Worm (Caenorhabditis elegans) whole organism, young adult: ENCODE measurements around the gene clec-54.

ENCODE experiments used
- B0019.2 ChIP-seq: fragments of 200-800 bp; sonication (Bioruptor generic); conservative IDR thresholded peaks from 2 replicates; pipeline ENCODE4 v1.3.6; 2022; ENCODE audit warnings: missing genetic modification reagents, missing genetic modification characterization, missing compliant biosample characterization
- B0261.1 ChIP-seq: sonication (generic microtip); optimal IDR thresholded peaks from 2 replicates; lab custom pipeline; 2016; ENCODE audit warnings: mild to moderate bottlenecking, missing genetic modification characterization, moderate library complexity, missing compliant biosample characterization
- B0336.3 ChIP-seq: fragments of 200-800 bp; sonication (Bioruptor generic); IDR thresholded peaks from 2 replicates; pipeline ENCODE4 v1.3.6; 2022; ENCODE audit warnings: missing genetic modification characterization, missing compliant biosample characterization
- C17E4.6 ChIP-seq: fragments of 200-800 bp; sonication (Bioruptor generic); IDR thresholded peaks from 2 replicates; pipeline ENCODE4 v1.3.6; 2022; ENCODE audit warnings: missing genetic modification reagents, missing genetic modification characterization, missing compliant biosample characterization
- F10E7.11 ChIP-seq: sonication (generic microtip); optimal IDR thresholded peaks from 2 replicates; lab custom pipeline; 2017; ENCODE audit warnings: mild to moderate bottlenecking, missing genetic modification characterization, moderate library complexity, missing compliant biosample characterization
- F22D6.2 ChIP-seq: sonication (generic microtip); optimal IDR thresholded peaks from 2 replicates; lab custom pipeline; 2016; ENCODE audit warnings: mild to moderate bottlenecking, missing genetic modification characterization, missing compliant biosample characterization
- F23B12.7 ChIP-seq: sonication (generic microtip); optimal IDR thresholded peaks from 2 replicates; lab custom pipeline; 2017; ENCODE audit warnings: missing genetic modification characterization, mild to moderate bottlenecking, missing compliant biosample characterization, antibody characterized with exemption, moderate library complexity; ENCODE audit not compliant: insufficient read depth
- T07F8.4 ChIP-seq: sonication (generic microtip); optimal IDR thresholded peaks from 2 replicates; lab custom pipeline; 2016; ENCODE audit warnings: mild to moderate bottlenecking, missing genetic modification characterization, moderate library complexity, missing compliant biosample characterization
- Y53G8AR.9 ChIP-seq: fragments of 200-800 bp; sonication (Bioruptor generic); conservative IDR thresholded peaks from 2 replicates; pipeline ENCODE4 v1.3.6; 2022; ENCODE audit warnings: missing genetic modification reagents, missing genetic modification characterization, missing compliant biosample characterization
- Y56A3A.18 ChIP-seq: fragments of 200-800 bp; sonication (Bioruptor generic); IDR thresholded peaks from 2 replicates; pipeline ENCODE4 v1.3.6; 2022; ENCODE audit warnings: missing genetic modification reagents, missing genetic modification characterization, missing compliant biosample characterization
- ama-1 ChIP-seq, 3 experiments: fragments of 150-350 bp in 1 of 3; sonication (generic microtip) in 2 of 3; optimal IDR thresholded peaks; 2 replicates each; lab custom pipeline; 2014 to 2018; ENCODE audit warnings: missing biosample characterization in 2 of 3, missing genetic modification characterization in 2 of 3, missing genetic modification reagents in 2 of 3
- aptf-3 ChIP-seq: fragments of 200-800 bp; sonication (Bioruptor generic); IDR thresholded peaks from 2 replicates; pipeline ENCODE4 v1.3.6; 2022; ENCODE audit warnings: missing genetic modification characterization, missing compliant biosample characterization
- athp-1 ChIP-seq: sonication (generic microtip); optimal IDR thresholded peaks from 2 replicates; lab custom pipeline; 2017; ENCODE audit warnings: mild to moderate bottlenecking, missing genetic modification characterization, missing compliant biosample characterization
- bed-1 ChIP-seq: fragments of 200-800 bp; sonication (Bioruptor generic); IDR thresholded peaks from 2 replicates; pipeline ENCODE4 v1.3.6; 2022; ENCODE audit warnings: missing genetic modification reagents, missing genetic modification characterization, missing compliant biosample characterization
- ccch-3 ChIP-seq: fragments of 200-800 bp; sonication (Bioruptor generic); optimal IDR thresholded peaks from 2 replicates; lab custom pipeline; 2018; ENCODE audit warnings: mild to moderate bottlenecking, missing genetic modification characterization, missing compliant biosample characterization
- cebp-1 ChIP-seq, 2 experiments: fragments of 200-800 bp in 1 of 2; sonication (Bioruptor generic) in 1 of 2; sonication (generic microtip) in 1 of 2; IDR thresholded peaks in 1 of 2; optimal IDR thresholded peaks in 1 of 2; 2 replicates each; pipeline versions ENCODE4 v1.3.6 to Lab custom; 2017 to 2022; ENCODE audit warnings: missing compliant biosample characterization in 2 of 2, missing genetic modification characterization in 2 of 2, mild to moderate bottlenecking in 1 of 2, missing genetic modification reagents in 1 of 2, moderate library complexity in 1 of 2
- cebp-2 ChIP-seq: fragments of 200-800 bp; sonication (Bioruptor generic); IDR thresholded peaks from 2 replicates; pipeline ENCODE4 v1.3.6; 2022; ENCODE audit warnings: missing genetic modification characterization, missing compliant biosample characterization
- ceh-79 ChIP-seq: sonication (generic microtip); optimal IDR thresholded peaks from 2 replicates; lab custom pipeline; 2017; ENCODE audit warnings: mild to moderate bottlenecking, missing genetic modification characterization, missing compliant biosample characterization
- chd-7 ChIP-seq: sonication (generic microtip); optimal IDR thresholded peaks from 2 replicates; lab custom pipeline; 2016; ENCODE audit warnings: mild to moderate bottlenecking, missing genetic modification characterization, moderate library complexity, missing compliant biosample characterization
- die-1 ChIP-seq: sonication (generic microtip); optimal IDR thresholded peaks from 2 replicates; lab custom pipeline; 2016; ENCODE audit warnings: missing genotype, mild to moderate bottlenecking, missing genetic modification characterization, missing compliant biosample characterization
- dpff-1 ChIP-seq: sonication (generic microtip); optimal IDR thresholded peaks from 2 replicates; lab custom pipeline; 2017; ENCODE audit warnings: mild to moderate bottlenecking, missing genetic modification characterization, missing compliant biosample characterization
- egl-18 ChIP-seq: fragments of 200-800 bp; sonication (Bioruptor generic); IDR thresholded peaks from 2 replicates; pipeline ENCODE4 v1.3.6; 2022; ENCODE audit warnings: missing genetic modification reagents, missing genetic modification characterization, missing compliant biosample characterization
- egrh-3 ChIP-seq: fragments of 200-800 bp; sonication (Bioruptor generic); IDR thresholded peaks from 2 replicates; pipeline ENCODE4 v1.3.6; 2022; ENCODE audit warnings: missing genetic modification reagents, missing genetic modification characterization, missing compliant biosample characterization
- fkh-3 ChIP-seq: sonication (generic microtip); optimal IDR thresholded peaks from 2 replicates; lab custom pipeline; 2016; ENCODE audit warnings: mild to moderate bottlenecking, missing genetic modification characterization, missing compliant biosample characterization
- gei-17 ChIP-seq: fragments of 200-800 bp; sonication (Bioruptor generic); optimal IDR thresholded peaks from 2 replicates; lab custom pipeline; 2018; ENCODE audit warnings: mild to moderate bottlenecking, missing genetic modification characterization, missing compliant biosample characterization
- hlh-26 ChIP-seq: fragments of 200-800 bp; sonication (Bioruptor generic); conservative IDR thresholded peaks from 2 replicates; pipeline ENCODE4 v1.3.6; 2022; ENCODE audit warnings: missing genetic modification reagents, missing genetic modification characterization, missing compliant biosample characterization
- hmg-1.2 ChIP-seq: fragments of 200-800 bp; sonication (Bioruptor generic); IDR thresholded peaks from 2 replicates; pipeline ENCODE4 v1.3.6; 2022; ENCODE audit warnings: missing genetic modification reagents, missing genetic modification characterization, missing compliant biosample characterization
- lin-26 ChIP-seq: fragments of 200-800 bp; sonication (Bioruptor generic); IDR thresholded peaks from 2 replicates; pipeline ENCODE4 v1.3.6; 2022; ENCODE audit warnings: missing genetic modification reagents, missing genetic modification characterization, missing compliant biosample characterization
- lin-40 ChIP-seq: sonication (generic microtip); optimal IDR thresholded peaks from 2 replicates; lab custom pipeline; 2016; ENCODE audit warnings: missing genetic modification characterization, mild to moderate bottlenecking, missing compliant biosample characterization, missing genotype, missing genetic modification reagents
- lin-54 ChIP-seq: fragments of 200-800 bp; sonication (Bioruptor generic); optimal IDR thresholded peaks from 2 replicates; lab custom pipeline; 2018; ENCODE audit warnings: mild to moderate bottlenecking, missing genetic modification characterization, missing compliant biosample characterization
- lir-1 ChIP-seq: fragments of 200-800 bp; sonication (Bioruptor generic); conservative IDR thresholded peaks from 2 replicates; pipeline ENCODE4 v1.3.6; 2022; ENCODE audit warnings: missing genetic modification reagents, missing genetic modification characterization, missing compliant biosample characterization
- lsl-1 ChIP-seq: fragments of 200-800 bp; sonication (Bioruptor generic); optimal IDR thresholded peaks from 2 replicates; lab custom pipeline; 2018; ENCODE audit warnings: mild to moderate bottlenecking, missing genetic modification characterization, moderate library complexity, missing compliant biosample characterization
- madf-10 ChIP-seq: sonication (generic microtip); optimal IDR thresholded peaks from 2 replicates; lab custom pipeline; 2016; ENCODE audit warnings: mild to moderate bottlenecking, missing genetic modification characterization, missing compliant biosample characterization
- madf-6 ChIP-seq: fragments of 200-800 bp; sonication (Bioruptor generic); IDR thresholded peaks from 2 replicates; pipeline ENCODE4 v1.3.6; 2022; ENCODE audit warnings: missing genetic modification reagents, missing genetic modification characterization, missing compliant biosample characterization
- mel-28 ChIP-seq: sonication (generic microtip); optimal IDR thresholded peaks from 2 replicates; lab custom pipeline; 2016; ENCODE audit warnings: borderline replicate concordance, mild to moderate bottlenecking, missing genetic modification characterization, missing compliant biosample characterization
- mes-4 ChIP-seq: sonication (generic microtip); optimal IDR thresholded peaks from 2 replicates; lab custom pipeline; 2016; ENCODE audit warnings: missing genotype, missing genetic modification characterization, missing compliant biosample characterization
- mxl-1 ChIP-seq: sonication (generic microtip); optimal IDR thresholded peaks from 2 replicates; lab custom pipeline; 2016; ENCODE audit warnings: missing genetic modification characterization, missing compliant biosample characterization
- nfya-2 ChIP-seq: fragments of 200-800 bp; sonication (Bioruptor generic); IDR thresholded peaks from 2 replicates; pipeline ENCODE4 v1.3.6; 2022; ENCODE audit warnings: missing genetic modification reagents, missing genetic modification characterization, missing compliant biosample characterization
- nhr-120 ChIP-seq: fragments of 200-800 bp; sonication (Bioruptor generic); IDR thresholded peaks from 2 replicates; pipeline ENCODE4 v1.3.6; 2022; ENCODE audit warnings: missing genetic modification characterization, missing compliant biosample characterization
- nhr-90 ChIP-seq: sonication (generic microtip); optimal IDR thresholded peaks from 2 replicates; lab custom pipeline; 2016; ENCODE audit warnings: missing genotype, mild to moderate bottlenecking, missing genetic modification characterization, missing compliant biosample characterization
- sea-2 ChIP-seq: fragments of 200-800 bp; sonication (Bioruptor generic); IDR thresholded peaks from 2 replicates; pipeline ENCODE4 v1.3.6; 2022; ENCODE audit warnings: missing genetic modification characterization, missing compliant biosample characterization
- snpc-1.1 ChIP-seq: sonication (generic microtip); optimal IDR thresholded peaks from 2 replicates; lab custom pipeline; 2017; ENCODE audit warnings: missing genetic modification characterization, mild to moderate bottlenecking, missing compliant biosample characterization, antibody characterized with exemption, moderate library complexity, missing genotype, missing genetic modification reagents; ENCODE audit not compliant: insufficient read depth
- tbx-9 ChIP-seq: sonication (generic microtip); optimal IDR thresholded peaks from 2 replicates; lab custom pipeline; 2016; ENCODE audit warnings: borderline replicate concordance, missing genetic modification characterization, inconsistent platforms, missing compliant biosample characterization
- tlf-1 ChIP-seq: fragments of 200-800 bp; sonication (Bioruptor generic); optimal IDR thresholded peaks from 2 replicates; lab custom pipeline; 2018; ENCODE audit warnings: mild to moderate bottlenecking, missing genetic modification characterization, missing compliant biosample characterization
- unc-62 ChIP-seq: fragments of 150-350 bp; optimal IDR thresholded peaks from 2 replicates; lab custom pipeline; 2014; ENCODE audit warnings: missing biosample characterization, missing genetic modification reagents, missing genetic modification characterization
- xnd-1 ChIP-seq: sonication (generic microtip); optimal IDR thresholded peaks from 2 replicates; lab custom pipeline; 2016; ENCODE audit warnings: missing genotype, missing genetic modification reagents, missing genetic modification characterization, missing compliant biosample characterization
- ztf-22 ChIP-seq: fragments of 200-800 bp; sonication (Bioruptor generic); optimal IDR thresholded peaks from 2 replicates; lab custom pipeline; 2018; ENCODE audit warnings: mild to moderate bottlenecking, missing genetic modification characterization, moderate library complexity, missing compliant biosample characterization
- ztf-6 ChIP-seq: fragments of 200-800 bp; sonication (Bioruptor generic); IDR thresholded peaks from 2 replicates; pipeline ENCODE4 v1.3.6; 2022; ENCODE audit warnings: missing genetic modification reagents, missing genetic modification characterization, missing compliant biosample characterization

The clec-54 gene

ce11 chrV:14457070-14457469, 19.6 kb upstream of the clec-54 start, which contains the start of gene coh-3:
Gene coh-3 (plus strand): TSS chrV:14457422.
- no peak for TF ChIP-seq gei-17 (GFP tag; lab: Kevin White, UChicago)
- TF ChIP-seq mes-4 (tag; lab: Kevin White, UChicago): no peak
- TF ChIP-seq madf-10 (tag; lab: Kevin White, UChicago): no peak
- TF ChIP-seq lsl-1: peak; percentile 99
- peak; percentile 78; the same call in 1 of the 2 replicates for TF ChIP-seq C17E4.6
- no peak for TF ChIP-seq ama-1 (optimal IDR thresholded peaks at IDR 0.05; lab: Kevin White, UChicago)
- TF ChIP-seq ama-1 (GFP tag; optimal IDR thresholded peaks at IDR 0.05; lab: Kevin White, UChicago): no peak
- TF ChIP-seq lin-54 (GFP tag; lab: Kevin White, UChicago): peak; percentile 90
- TF ChIP-seq ztf-22 (GFP tag; lab: Kevin White, UChicago): no peak
- TF ChIP-seq tlf-1 (GFP tag; lab: Kevin White, UChicago): peak; percentile 88
- TF ChIP-seq tbx-9 (tag; lab: Kevin White, UChicago): no peak
- TF ChIP-seq F23B12.7 (tag; lab: Kevin White, UChicago): peak; percentile 65
- no peak for TF ChIP-seq T07F8.4 (tag; lab: Kevin White, UChicago)
- peak; percentile 49; the same call in 1 of the 2 replicates for TF ChIP-seq hmg-1.2 (GFP tag; lab: Robert Waterston, UW)
- TF ChIP-seq hlh-26 (GFP tag; lab: Robert Waterston, UW): no peak
- TF ChIP-seq fkh-3 (tag; lab: Kevin White, UChicago): no peak
- TF ChIP-seq lin-26: no peak
- TF ChIP-seq sea-2 (GFP tag; lab: Robert Waterston, UW): no peak
- TF ChIP-seq chd-7 (tag; lab: Kevin White, UChicago): no peak
- no peak for TF ChIP-seq mel-28 (tag; lab: Kevin White, UChicago)
- peak; percentile 53; the same call in 1 of the 2 replicates for TF ChIP-seq lir-1 (GFP tag; lab: Robert Waterston, UW)
- no peak for TF ChIP-seq egl-18
- TF ChIP-seq lin-40: no peak
- TF ChIP-seq B0261.1 (tag; lab: Kevin White, UChicago): no peak
- TF ChIP-seq B0019.2 (GFP tag; lab: Robert Waterston, UW): peak; percentile 33; the same call in 1 of the 2 replicates
- TF ChIP-seq bed-1: no peak
- TF ChIP-seq Y53G8AR.9: peak; percentile 81
- no peak for TF ChIP-seq nhr-90 (tag; lab: Kevin White, UChicago)
- no peak for TF ChIP-seq cebp-1 (GFP tag; IDR thresholded peaks at IDR 0.05; lab: Robert Waterston, UW)
- no peak for TF ChIP-seq cebp-1 (tag; optimal IDR thresholded peaks at IDR 0.05; lab: Kevin White, UChicago)
- no peak for TF ChIP-seq cebp-2 (GFP tag; lab: Robert Waterston, UW)
- no peak for TF ChIP-seq ccch-3 (GFP tag; lab: Kevin White, UChicago)
- no peak for TF ChIP-seq F22D6.2 (tag; lab: Kevin White, UChicago)
- no peak for TF ChIP-seq ceh-79
- no peak for TF ChIP-seq die-1 (tag; lab: Kevin White, UChicago)
- TF ChIP-seq nhr-120 (GFP tag; lab: Robert Waterston, UW): no peak
- no peak for TF ChIP-seq unc-62
- TF ChIP-seq B0336.3 (GFP tag; lab: Robert Waterston, UW): peak; percentile 53; the same call in 1 of the 2 replicates
- TF ChIP-seq egrh-3: no peak
- no peak for TF ChIP-seq ztf-6
- TF ChIP-seq F10E7.11 (tag; lab: Kevin White, UChicago): no peak
- no peak for TF ChIP-seq aptf-3 (GFP tag; lab: Robert Waterston, UW)
- no peak for TF ChIP-seq nfya-2 (GFP tag; lab: Robert Waterston, UW)
- no peak for TF ChIP-seq dpff-1 (tag; lab: Kevin White, UChicago)
- TF ChIP-seq snpc-1.1 (tag; lab: Kevin White, UChicago): peak; percentile 87
- TF ChIP-seq madf-6 (GFP tag; lab: Robert Waterston, UW): peak; percentile 99
- TF ChIP-seq xnd-1 (tag; lab: Kevin White, UChicago): peak; percentile 99
- no peak for TF ChIP-seq mxl-1 (tag; lab: Kevin White, UChicago)
- TF ChIP-seq athp-1 (tag; lab: Kevin White, UChicago): peak; percentile 25
- TF ChIP-seq Y56A3A.18: no peak
